Worm (Caenorhabditis elegans) whole organism, midembryonic: ENCODE results near the gene M05D6.2.

Source experiments
- cog-1 ChIP-seq: sonication (generic microtip); optimal IDR thresholded peaks from 2 replicates; lab custom pipeline; 2016; ENCODE audit warnings: missing genetic modification characterization, missing compliant biosample characterization
- flt-1 ChIP-seq: fragments of 200-800 bp; sonication (Bioruptor generic); IDR thresholded peaks from 2 replicates; pipeline ENCODE4 v1.3.6; 2022; ENCODE audit warnings: missing genetic modification characterization, missing compliant biosample characterization
- med-1 ChIP-seq: sonication (generic microtip); optimal IDR thresholded peaks from 2 replicates; lab custom pipeline; 2017; ENCODE audit warnings: missing genetic modification characterization, mild to moderate bottlenecking, missing compliant biosample characterization, antibody characterized with exemption, missing genetic modification reagents; ENCODE audit not compliant: insufficient read depth
- ztf-29 ChIP-seq: fragments of 200-800 bp; sonication (Bioruptor generic); IDR thresholded peaks from 2 replicates; pipeline ENCODE4 v1.3.6; 2022; ENCODE audit warnings: missing genetic modification reagents, missing genetic modification characterization, missing compliant biosample characterization

DNA sequence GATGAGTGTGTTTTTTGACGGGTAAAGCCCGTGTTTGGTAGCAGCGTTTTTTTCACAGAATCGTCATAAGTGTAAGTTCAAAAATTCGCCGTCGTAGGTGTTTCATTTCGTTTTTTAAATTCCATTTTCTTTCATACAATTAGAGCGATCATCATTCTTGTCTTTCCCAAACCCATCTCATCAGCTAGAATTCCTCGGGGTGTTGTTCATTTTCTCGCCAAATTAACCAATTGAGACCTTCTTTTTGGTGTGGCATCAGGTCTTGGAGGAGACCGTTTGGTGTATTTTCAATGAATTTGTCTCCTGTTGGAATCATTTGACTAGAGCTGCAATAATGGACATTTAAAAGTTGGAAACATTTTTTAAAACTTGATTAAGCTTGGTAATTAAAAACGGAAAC lies 5.0 kb downstream of the M05D6.2 start:
- no peak for TF ChIP-seq ztf-29
- TF ChIP-seq cog-1 (tag; lab: Kevin White, UChicago) = no peak
- no peak for TF ChIP-seq flt-1 (GFP tag; lab: Robert Waterston, UW)
- no peak for TF ChIP-seq med-1 (GFP tag; lab: Kevin White, UChicago)
